Fruit fly (Drosophila melanogaster): ENCODE measurements around the gene Sac1.

DNA sequence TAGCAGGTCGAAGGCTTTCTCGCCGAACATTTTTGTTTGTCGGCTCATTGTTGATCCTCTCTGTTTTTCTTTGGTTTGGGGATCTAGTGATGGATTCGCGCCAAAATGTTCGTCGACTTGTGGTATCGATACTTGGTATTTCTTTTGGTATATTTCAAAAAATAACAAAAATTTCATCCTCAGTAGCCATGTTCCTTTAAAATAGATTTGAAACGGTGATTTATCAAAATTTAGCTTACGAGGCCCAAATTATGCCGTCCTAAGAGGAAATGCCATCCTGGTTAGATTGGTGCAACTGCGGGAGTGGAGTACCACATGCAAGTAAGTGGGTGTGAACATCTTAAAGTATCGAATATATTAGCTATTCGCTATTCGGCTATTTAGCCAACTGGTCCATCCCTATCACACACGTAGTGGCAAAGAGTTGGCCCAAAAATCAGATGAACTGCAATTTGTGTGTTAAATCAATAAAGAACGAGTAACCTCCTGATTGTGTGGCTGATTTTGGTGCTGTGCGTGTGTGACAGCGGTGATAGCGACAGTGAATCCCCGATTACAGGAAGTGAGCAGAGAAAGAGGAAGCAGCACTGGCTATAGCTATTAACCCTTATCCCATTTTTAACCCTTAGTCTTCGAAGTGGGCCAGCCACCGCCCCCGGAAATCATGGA lies at the start of gene Sac1, which contains the start of gene Psf1:
- TF ChIP-seq Sin3A (optimal IDR thresholded peaks at IDR 0.05) (no peak), psq (optimal IDR thresholded peaks at IDR 0.05) (no peak)

Data from Kc167 (cell line).